Fruit fly (Drosophila melanogaster) whole organism, embryonic: ENCODE measurements around the gene PolA1.

Experiments
- CG10462 ChIP-seq: fragments of 200-800 bp; sonication (Bioruptor generic); optimal IDR thresholded peaks from 2 replicates; lab custom pipeline; 2016; ENCODE audit warnings: missing biosample characterization, missing genetic modification characterization
- CG11085 ChIP-seq: fragments of 200-800 bp; sonication (Bioruptor generic); IDR thresholded peaks from 2 replicates; pipeline ENCODE4 v1.3.6; 2022; ENCODE audit warnings: missing biosample characterization, missing genetic modification characterization
- CG12942 ChIP-seq: fragments of 200-800 bp; sonication (Bioruptor generic); optimal IDR thresholded peaks from 3 replicates; lab custom pipeline; 2016; ENCODE audit warnings: missing biosample characterization, missing genetic modification characterization
- CG2202 ChIP-seq: fragments of 200-800 bp; sonication (Bioruptor generic); optimal IDR thresholded peaks from 2 replicates; lab custom pipeline; 2018; ENCODE audit warnings: missing biosample characterization, mild to moderate bottlenecking, missing genetic modification characterization
- CG2712 ChIP-seq: fragments of 200-800 bp; optimal IDR thresholded peaks from 3 replicates; lab custom pipeline; 2019; ENCODE audit warnings: missing biosample characterization, mild to moderate bottlenecking, missing genetic modification characterization, moderate library complexity
- CG30431 ChIP-seq: fragments of 200-800 bp; sonication (Bioruptor generic); optimal IDR thresholded peaks from 2 replicates; lab custom pipeline; 2017; ENCODE audit warnings: missing biosample characterization, missing genetic modification characterization
- CG3065 ChIP-seq: fragments of 200-800 bp; sonication (Bioruptor generic); optimal IDR thresholded peaks from 2 replicates; lab custom pipeline; 2016; ENCODE audit warnings: missing biosample characterization, missing genetic modification characterization
- CG31388 ChIP-seq: fragments of 200-800 bp; sonication (Bioruptor generic); optimal IDR thresholded peaks from 2 replicates; lab custom pipeline; 2016; ENCODE audit warnings: missing biosample characterization, missing genetic modification characterization
- CG34376 ChIP-seq: fragments of 200-800 bp; sonication (Bioruptor generic); optimal IDR thresholded peaks from 2 replicates; lab custom pipeline; 2018; ENCODE audit warnings: missing biosample characterization, mild to moderate bottlenecking, missing genetic modification characterization
- CG4820 ChIP-seq: fragments of 200-800 bp; sonication (Bioruptor generic); optimal IDR thresholded peaks from 3 replicates; lab custom pipeline; 2016; ENCODE audit warnings: missing biosample characterization, missing genetic modification characterization
- CG6813 ChIP-seq: fragments of 200-800 bp; sonication (Bioruptor generic); optimal IDR thresholded peaks from 2 replicates; lab custom pipeline; 2017; ENCODE audit warnings: missing biosample characterization, missing genetic modification characterization, mild to moderate bottlenecking, moderate library complexity, missing genetic modification reagents
- CG7357 ChIP-seq: fragments of 200-800 bp; sonication (Bioruptor generic); IDR thresholded peaks from 3 replicates; pipeline ENCODE4 v1.3.6; 2022; ENCODE audit warnings: missing biosample characterization, missing genetic modification characterization
- CG8281 ChIP-seq: fragments of 200-800 bp; sonication (Bioruptor generic); optimal IDR thresholded peaks from 2 replicates; lab custom pipeline; 2018; ENCODE audit warnings: missing biosample characterization, mild to moderate bottlenecking, missing genetic modification characterization, moderate library complexity
- CHES-1-like ChIP-seq: fragments of 200-800 bp; sonication (Bioruptor generic); optimal IDR thresholded peaks from 2 replicates; lab custom pipeline; 2016; ENCODE audit warnings: missing biosample characterization, missing genetic modification characterization
- CTCF ChIP-seq: fragments of 200-800 bp; sonication (Bioruptor generic); optimal IDR thresholded peaks from 2 replicates; lab custom pipeline; 2017; ENCODE audit warnings: missing biosample characterization, mild to moderate bottlenecking, missing genetic modification characterization, moderate library complexity
- Camta ChIP-seq: fragments of 200-800 bp; sonication (Bioruptor generic); optimal IDR thresholded peaks from 2 replicates; lab custom pipeline; 2016; ENCODE audit warnings: missing biosample characterization, missing genetic modification characterization
- D ChIP-seq, 2 experiments: fragments of 200-800 bp in 1 of 2; fragments of >200 bp in 1 of 2; sonication (Bioruptor generic) in 1 of 2; optimal IDR thresholded peaks; 2 replicates in 1 of 2; 3 replicates in 1 of 2; lab custom pipeline; 2017; ENCODE audit warnings: mild to moderate bottlenecking in 1 of 2, missing biosample characterization in 1 of 2, missing genetic modification characterization in 1 of 2, missing genetic modification reagents in 1 of 2
- Dad ChIP-seq: fragments of 200-800 bp; sonication (Bioruptor generic); optimal IDR thresholded peaks from 3 replicates; lab custom pipeline; 2016; ENCODE audit warnings: missing biosample characterization, missing genetic modification characterization
- HLHmδ ChIP-seq: fragments of 200-800 bp; sonication (Bioruptor generic); optimal IDR thresholded peaks from 2 replicates; lab custom pipeline; 2018; ENCODE audit warnings: missing biosample characterization, mild to moderate bottlenecking, missing genetic modification characterization, moderate library complexity
- Hey ChIP-seq: fragments of 200-800 bp; sonication (Bioruptor generic); optimal IDR thresholded peaks from 3 replicates; lab custom pipeline; 2018; ENCODE audit warnings: missing biosample characterization, mild to moderate bottlenecking, missing genetic modification characterization
- Lim3 ChIP-seq: fragments of 200-800 bp; sonication (Bioruptor generic); IDR thresholded peaks from 2 replicates; pipeline ENCODE4 v1.3.6; 2022; ENCODE audit warnings: missing biosample characterization, missing genetic modification characterization
- Nf-YA ChIP-seq: fragments of 200-800 bp; sonication (Bioruptor generic); IDR thresholded peaks from 2 replicates; pipeline ENCODE4 v1.3.6; 2022; ENCODE audit warnings: missing biosample characterization, missing genetic modification characterization
- Nf-YC ChIP-seq: fragments of 200-800 bp; optimal IDR thresholded peaks from 3 replicates; lab custom pipeline; 2019; ENCODE audit warnings: missing biosample characterization, mild to moderate bottlenecking, missing genetic modification characterization, moderate library complexity
- Tbp ChIP-seq: fragments of >200 bp; optimal IDR thresholded peaks from 2 replicates; lab custom pipeline; 2018; ENCODE audit warnings: missing biosample characterization, missing genetic modification characterization
- Usf ChIP-seq: fragments of 200-800 bp; sonication (Bioruptor generic); optimal IDR thresholded peaks from 2 replicates; lab custom pipeline; 2017; ENCODE audit warnings: missing genotype, missing biosample characterization, missing genetic modification characterization
- abd-A ChIP-seq: fragments of 200-800 bp; sonication (Bioruptor generic); optimal IDR thresholded peaks from 3 replicates; lab custom pipeline; 2019; ENCODE audit warnings: missing biosample characterization, mild to moderate bottlenecking, missing genetic modification characterization, moderate library complexity
- amos ChIP-seq: fragments of 200-800 bp; sonication (Bioruptor generic); IDR thresholded peaks from 2 replicates; pipeline ENCODE4 v1.3.6; 2022; ENCODE audit warnings: missing biosample characterization, missing genetic modification characterization; ENCODE audit not compliant: partially characterized antibody
- az2 ChIP-seq: fragments of 200-800 bp; sonication (Bioruptor generic); optimal IDR thresholded peaks from 3 replicates; lab custom pipeline; 2016; ENCODE audit warnings: missing biosample characterization, missing genetic modification characterization
- bbx ChIP-seq: fragments of 200-800 bp; sonication (Bioruptor generic); IDR thresholded peaks from 2 replicates; pipeline ENCODE4 v1.3.6; 2022; ENCODE audit warnings: missing biosample characterization, missing genetic modification characterization; ENCODE audit not compliant: partially characterized antibody
- cg ChIP-seq: fragments of 200-800 bp; sonication (Bioruptor generic); optimal IDR thresholded peaks from 3 replicates; lab custom pipeline; 2019; ENCODE audit warnings: missing biosample characterization, mild to moderate bottlenecking, missing genetic modification characterization, moderate library complexity
- chn ChIP-seq: fragments of 200-800 bp; sonication (Bioruptor generic); optimal IDR thresholded peaks from 2 replicates; lab custom pipeline; 2016; ENCODE audit warnings: missing biosample characterization, missing genetic modification characterization
- dimm ChIP-seq: fragments of 200-800 bp; sonication (Bioruptor generic); IDR thresholded peaks from 2 replicates; pipeline ENCODE4 v1.3.6; 2022; ENCODE audit warnings: missing biosample characterization, missing genetic modification characterization
- dpn ChIP-seq, 2 experiments: fragments of 200-800 bp; sonication (Bioruptor generic); optimal IDR thresholded peaks; 3 replicates each; lab custom pipeline; 2016; ENCODE audit warnings: missing biosample characterization in 2 of 2, missing genetic modification characterization in 2 of 2
- gcm2 ChIP-seq: fragments of 200-800 bp; sonication (Bioruptor generic); optimal IDR thresholded peaks from 2 replicates; lab custom pipeline; 2016; ENCODE audit warnings: missing biosample characterization, missing genetic modification characterization
- gem ChIP-seq: fragments of 200-800 bp; sonication (Bioruptor generic); optimal IDR thresholded peaks from 2 replicates; lab custom pipeline; 2019; ENCODE audit warnings: missing biosample characterization, mild to moderate bottlenecking, missing genetic modification characterization, moderate library complexity
- ham ChIP-seq: fragments of 200-800 bp; sonication (Bioruptor generic); IDR thresholded peaks from 2 replicates; pipeline ENCODE4 v1.3.6; 2022; ENCODE audit warnings: missing biosample characterization, missing genetic modification characterization
- hb ChIP-seq: fragments of 200-800 bp; sonication (Bioruptor generic); IDR thresholded peaks from 3 replicates; pipeline ENCODE4 v1.3.6; 2022; ENCODE audit warnings: missing biosample characterization, missing genetic modification characterization; ENCODE audit not compliant: partially characterized antibody
- knrl ChIP-seq: fragments of 200-800 bp; sonication (Bioruptor generic); IDR thresholded peaks from 3 replicates; pipeline ENCODE4 v1.3.6; 2022; ENCODE audit warnings: missing biosample characterization, missing genetic modification characterization; ENCODE audit not compliant: partially characterized antibody
- lab ChIP-seq: fragments of 200-800 bp; sonication (Bioruptor generic); optimal IDR thresholded peaks from 3 replicates; lab custom pipeline; 2017; ENCODE audit warnings: missing biosample characterization, missing genetic modification characterization, mild to moderate bottlenecking, moderate library complexity, missing genetic modification reagents
- mam ChIP-seq: fragments of 200-800 bp; sonication (Bioruptor generic); optimal IDR thresholded peaks from 3 replicates; lab custom pipeline; 2016; ENCODE audit warnings: missing biosample characterization, missing genetic modification characterization
- mirr ChIP-seq: fragments of 200-800 bp; sonication (Bioruptor generic); optimal IDR thresholded peaks from 3 replicates; lab custom pipeline; 2018; ENCODE audit warnings: missing biosample characterization, mild to moderate bottlenecking, missing genetic modification characterization
- nom ChIP-seq: fragments of 200-800 bp; sonication (Bioruptor generic); optimal IDR thresholded peaks from 2 replicates; lab custom pipeline; 2017; ENCODE audit warnings: missing biosample characterization, missing genetic modification characterization, mild to moderate bottlenecking, moderate library complexity, missing genetic modification reagents
- pfk ChIP-seq: fragments of 200-800 bp; sonication (Bioruptor generic); optimal IDR thresholded peaks from 2 replicates; lab custom pipeline; 2018; ENCODE audit warnings: missing biosample characterization, mild to moderate bottlenecking, missing genetic modification characterization, moderate library complexity
- sob ChIP-seq: fragments of 200-800 bp; sonication (Bioruptor generic); IDR thresholded peaks from 2 replicates; pipeline ENCODE4 v1.3.6; 2022; ENCODE audit warnings: missing biosample characterization, missing genetic modification characterization
- tio ChIP-seq: fragments of 200-800 bp; sonication (Bioruptor generic); optimal IDR thresholded peaks from 2 replicates; lab custom pipeline; 2017; ENCODE audit warnings: missing biosample characterization, missing genetic modification characterization, inconsistent platforms
- tna ChIP-seq: fragments of 200-800 bp; sonication (Bioruptor generic); IDR thresholded peaks from 2 replicates; pipeline ENCODE4 v1.3.6; 2022; ENCODE audit warnings: missing biosample characterization, missing genetic modification characterization; ENCODE audit not compliant: partially characterized antibody
- tup ChIP-seq: fragments of 200-800 bp; sonication (Bioruptor generic); optimal IDR thresholded peaks from 2 replicates; lab custom pipeline; 2016; ENCODE audit warnings: missing biosample characterization, mild to moderate bottlenecking, missing genetic modification characterization, moderate library complexity
- unc-4 ChIP-seq: fragments of 200-800 bp; sonication (Bioruptor generic); IDR thresholded peaks from 2 replicates; pipeline ENCODE4 v1.3.6; 2022; ENCODE audit warnings: missing biosample characterization, missing genetic modification characterization; ENCODE audit not compliant: partially characterized antibody
- unpg ChIP-seq: fragments of 200-800 bp; sonication (Bioruptor generic); optimal IDR thresholded peaks from 3 replicates; lab custom pipeline; 2018; ENCODE audit warnings: missing biosample characterization, mild to moderate bottlenecking, missing genetic modification characterization, moderate library complexity

The PolA1 gene

DNA sequence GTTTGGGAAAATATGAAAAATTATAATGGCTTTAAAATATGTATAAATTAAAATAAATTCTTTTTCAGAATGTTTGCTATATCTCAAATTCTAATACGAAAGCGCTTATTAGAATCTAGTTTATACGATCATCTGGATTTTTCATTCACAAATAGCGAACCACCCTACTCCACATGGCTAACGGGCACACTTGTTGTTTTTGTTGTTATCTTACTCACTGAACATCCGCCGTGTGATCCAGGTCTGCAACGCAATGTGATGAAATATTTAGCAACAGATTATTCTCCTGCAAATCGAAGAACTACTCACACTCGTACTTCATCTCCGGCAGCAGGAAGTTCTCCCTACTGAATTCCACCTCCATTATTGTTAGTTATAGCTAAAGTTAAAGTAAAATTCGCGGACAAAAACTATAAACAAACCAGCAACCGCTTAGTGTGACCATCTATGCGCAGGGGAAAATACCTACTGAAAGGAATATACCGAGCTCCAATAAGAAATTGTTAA lies 9.0 kb downstream of the PolA1 start, which contains the start of gene Archease (continued):
- TF ChIP-seq CG3065 (GFP tag; lab: Kevin White, UChicago) (no peak), CG2202 (peak; percentile 43), CG2712 (tag; lab: Kevin White, UChicago) (peak; percentile 63), nom (peak; percentile 73), mirr (GFP tag; lab: Kevin White, UChicago) (peak; percentile 40), tna (GFP tag; lab: Robert Waterston, UW) (no peak), HLHmδ (GFP tag; lab: Kevin White, UChicago) (no peak), CG4820 (GFP tag; lab: Kevin White, UChicago) (peak; percentile 9), abd-A (tag; lab: Kevin White, UChicago) (no peak), Camta (GFP tag; lab: Kevin White, UChicago) (no peak), CG34376 (GFP tag; lab: Kevin White, UChicago) (peak; percentile 41), Lim3 (no peak)

DNA sequence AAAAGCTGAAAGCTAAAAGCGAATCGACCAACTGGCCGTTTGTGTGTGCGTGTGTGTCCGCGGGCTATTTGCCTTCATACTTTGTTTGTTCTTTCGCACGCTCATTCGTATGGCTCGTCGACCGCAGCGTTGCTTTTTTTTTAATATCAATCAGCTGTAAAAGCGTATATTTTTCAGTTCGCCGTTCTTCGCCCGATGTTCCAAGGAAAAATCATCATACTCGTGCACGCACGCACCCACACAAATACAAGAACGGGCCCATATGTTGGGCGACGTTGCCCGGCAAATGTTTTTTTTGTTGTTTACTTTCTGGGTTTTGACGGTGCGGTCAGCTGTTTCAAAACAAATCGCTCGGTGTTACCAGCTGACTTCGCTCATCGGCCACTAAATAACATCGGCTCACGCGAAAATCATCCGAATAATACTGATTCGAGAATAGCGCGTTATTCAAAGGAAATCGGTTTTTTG lies 10.9 kb downstream of the PolA1 start, which contains the start of gene E2f1:
TSS of gene E2f1 (minus strand) at position 213 of the 468 bp plus-strand sequence.
- TF ChIP-seq CTCF (GFP tag; lab: Kevin White, UChicago) (peak; percentile 32), CG30431 (GFP tag; lab: Kevin White, UChicago) (no peak), CG31388 (no peak), Dad (GFP tag; lab: Kevin White, UChicago) (no peak), unpg (GFP tag; lab: Kevin White, UChicago) (no peak), pfk (GFP tag; lab: Kevin White, UChicago) (peak; percentile 17), dimm (GFP tag; lab: Robert Waterston, UW) (no peak), CG12942 (GFP tag; lab: Kevin White, UChicago) (no peak), sob (GFP tag; lab: Robert Waterston, UW) (no peak), CG8281 (tag; lab: Kevin White, UChicago) (no peak), dpn (GFP tag; optimal IDR thresholded peaks at IDR 0.05; lab: Kevin White, UChicago) (no peak), Hey (tag; lab: Kevin White, UChicago) (no peak), az2 (no peak), Usf (GFP tag; lab: Kevin White, UChicago) (no peak), D (optimal IDR thresholded peaks at IDR 0.05; lab: Kevin White, UChicago) (peak; percentile 26), D (GFP tag; optimal IDR thresholded peaks at IDR 0.05; lab: Kevin White, UChicago) (no peak), amos (GFP tag; lab: Robert Waterston, UW) (peak; percentile 87), CG7357 (GFP tag; lab: Robert Waterston, UW) (no peak), cg (GFP tag; lab: Kevin White, UChicago) (peak; percentile 76), CG34376 (GFP tag; lab: Kevin White, UChicago) (peak; percentile 14), CG11085 (no peak), knrl (peak; percentile 80), CG6813 (no peak), unc-4 (GFP tag; lab: Robert Waterston, UW) (peak; percentile 80), CHES-1-like (peak; percentile 78), mam (no peak), gcm2 (no peak), tio (GFP tag; lab: Kevin White, UChicago) (no peak), gem (no peak), hb (GFP tag; lab: Robert Waterston, UW) (no peak), bbx (GFP tag; lab: Robert Waterston, UW) (peak; percentile 88), ham (GFP tag; lab: Robert Waterston, UW) (no peak), Tbp (no peak), lab (peak; percentile 9), chn (GFP tag; lab: Kevin White, UChicago) (no peak), Nf-YC (peak; percentile 10), CG10462 (GFP tag; lab: Kevin White, UChicago) (no peak), Nf-YA (GFP tag; lab: Robert Waterston, UW) (no peak), tup (GFP tag; lab: Kevin White, UChicago) (no peak)
